Worm (Caenorhabditis elegans) whole organism, L4 larva: ENCODE results near the gene T09F5.20.

Experiments
- D1046.2 ChIP-seq: fragments of 200-800 bp; sonication (Bioruptor generic); IDR thresholded peaks from 2 replicates; pipeline ENCODE4 v1.3.6; 2022; ENCODE audit warnings: missing genetic modification characterization, missing compliant biosample characterization
- ceh-20 ChIP-seq: fragments of 200-800 bp; sonication (Bioruptor generic); IDR thresholded peaks from 2 replicates; pipeline ENCODE4 v1.3.6; 2022; ENCODE audit warnings: missing genetic modification reagents, missing genetic modification characterization, missing compliant biosample characterization
- fkh-10 ChIP-seq: fragments of 150-350 bp; optimal IDR thresholded peaks from 2 replicates; lab custom pipeline; 2014; ENCODE audit warnings: missing biosample characterization, missing genetic modification reagents, missing genetic modification characterization
- fos-1 ChIP-seq: fragments of 150-350 bp; optimal IDR thresholded peaks from 2 replicates; lab custom pipeline; 2014; ENCODE audit warnings: missing biosample characterization, missing genetic modification characterization
- nhr-76 ChIP-seq: fragments of 150-350 bp; optimal IDR thresholded peaks from 2 replicates; lab custom pipeline; 2014; ENCODE audit warnings: missing biosample characterization, missing genetic modification characterization
- unc-39 ChIP-seq: sonication (generic microtip); optimal IDR thresholded peaks from 2 replicates; lab custom pipeline; 2017; ENCODE audit warnings: missing biosample characterization, missing genetic modification characterization

DNA sequence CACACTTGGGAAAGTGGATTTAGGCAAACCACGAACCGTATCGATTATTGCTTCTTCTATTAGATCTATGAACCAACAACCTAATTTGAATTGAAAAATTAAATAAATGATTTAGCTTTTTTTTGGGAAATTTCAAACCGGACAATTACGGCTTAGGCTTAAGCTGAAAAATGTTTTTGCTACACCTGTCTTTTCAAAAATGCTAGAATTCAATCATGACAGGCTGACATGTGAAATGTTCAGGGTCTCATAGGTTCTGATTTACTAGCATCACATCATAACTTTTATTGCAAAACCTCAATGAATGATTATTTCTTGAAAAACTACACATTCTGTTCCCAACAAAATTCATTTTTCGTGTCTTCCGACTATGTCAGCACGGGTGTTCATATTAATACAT, 5.6 kb upstream of the T09F5.20 start, which contains the start of gene srh-55:
- no peak for TF ChIP-seq fos-1 (tag; lab: Kevin White, UChicago)
- TF ChIP-seq ceh-20 = no peak
- TF ChIP-seq fkh-10 (GFP tag; lab: Kevin White, UChicago) = no peak
- TF ChIP-seq D1046.2 = no peak
- no peak for TF ChIP-seq nhr-76 (tag; lab: Kevin White, UChicago)
- no peak for TF ChIP-seq unc-39 (tag; lab: Kevin White, UChicago)
